Worm (Caenorhabditis elegans): ENCODE data around the gene srh-166.

DNA sequence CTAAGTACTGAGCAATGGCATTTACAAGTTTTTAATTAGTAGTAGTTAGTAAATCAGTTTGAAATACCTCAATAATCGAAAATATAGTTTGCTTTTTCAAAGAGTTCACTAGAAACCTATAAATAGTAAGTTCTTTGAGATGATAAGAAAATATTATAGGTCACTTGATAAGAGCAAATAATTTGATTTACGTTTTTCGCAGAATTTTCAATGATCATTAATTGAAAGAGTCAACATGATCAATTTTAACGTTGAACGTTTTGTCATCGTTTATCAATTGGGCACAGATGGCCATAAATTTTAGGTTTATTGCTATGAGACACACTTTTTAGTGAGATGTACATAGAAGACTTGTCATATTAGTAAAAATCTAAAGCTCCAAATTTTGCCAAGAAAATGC is 20.1 kb upstream of the srh-166 start:
- no peak for TF ChIP-seq F39B2.1 (GFP tag; IDR thresholded peaks at IDR 0.05)
- TF ChIP-seq fkh-3 (tag; optimal IDR thresholded peaks at IDR 0.05): no peak
